Worm (Caenorhabditis elegans) whole organism, young adult: ENCODE measurements around the gene let-418.

Experiments used
- F23B12.7 ChIP-seq: sonication (generic microtip); optimal IDR thresholded peaks from 2 replicates; lab custom pipeline; 2017; ENCODE audit warnings: missing genetic modification characterization, mild to moderate bottlenecking, missing compliant biosample characterization, antibody characterized with exemption, moderate library complexity; ENCODE audit not compliant: insufficient read depth
- T07F8.4 ChIP-seq: sonication (generic microtip); optimal IDR thresholded peaks from 2 replicates; lab custom pipeline; 2016; ENCODE audit warnings: mild to moderate bottlenecking, missing genetic modification characterization, moderate library complexity, missing compliant biosample characterization
- Y95B8A.8 ChIP-seq: fragments of 200-800 bp; sonication (Bioruptor generic); IDR thresholded peaks from 2 replicates; pipeline ENCODE4 v1.3.6; 2022; ENCODE audit warnings: missing genetic modification reagents, missing genetic modification characterization, missing compliant biosample characterization
- aptf-3 ChIP-seq: fragments of 200-800 bp; sonication (Bioruptor generic); IDR thresholded peaks from 2 replicates; pipeline ENCODE4 v1.3.6; 2022; ENCODE audit warnings: missing genetic modification characterization, missing compliant biosample characterization
- ceh-79 ChIP-seq: sonication (generic microtip); optimal IDR thresholded peaks from 2 replicates; lab custom pipeline; 2017; ENCODE audit warnings: mild to moderate bottlenecking, missing genetic modification characterization, missing compliant biosample characterization
- ceh-91 ChIP-seq: fragments of 200-800 bp; sonication (Bioruptor generic); IDR thresholded peaks from 2 replicates; pipeline ENCODE4 v1.3.6; 2022; ENCODE audit warnings: missing genetic modification reagents, missing genetic modification characterization, missing compliant biosample characterization
- dpff-1 ChIP-seq: sonication (generic microtip); optimal IDR thresholded peaks from 2 replicates; lab custom pipeline; 2017; ENCODE audit warnings: mild to moderate bottlenecking, missing genetic modification characterization, missing compliant biosample characterization
- hlh-26 ChIP-seq: fragments of 200-800 bp; sonication (Bioruptor generic); conservative IDR thresholded peaks from 2 replicates; pipeline ENCODE4 v1.3.6; 2022; ENCODE audit warnings: missing genetic modification reagents, missing genetic modification characterization, missing compliant biosample characterization
- lir-1 ChIP-seq: fragments of 200-800 bp; sonication (Bioruptor generic); conservative IDR thresholded peaks from 2 replicates; pipeline ENCODE4 v1.3.6; 2022; ENCODE audit warnings: missing genetic modification reagents, missing genetic modification characterization, missing compliant biosample characterization
- mes-4 ChIP-seq: sonication (generic microtip); optimal IDR thresholded peaks from 2 replicates; lab custom pipeline; 2016; ENCODE audit warnings: missing genotype, missing genetic modification characterization, missing compliant biosample characterization
- mxl-1 ChIP-seq: sonication (generic microtip); optimal IDR thresholded peaks from 2 replicates; lab custom pipeline; 2016; ENCODE audit warnings: missing genetic modification characterization, missing compliant biosample characterization
- nfyb-1 ChIP-seq: fragments of 200-800 bp; sonication (Bioruptor generic); IDR thresholded peaks from 2 replicates; pipeline ENCODE4 v1.3.6; 2022; ENCODE audit warnings: missing genetic modification reagents, missing genetic modification characterization, missing compliant biosample characterization
- pha-4 ChIP-seq: fragments of 150-350 bp; sonication (generic microtip); optimal IDR thresholded peaks from 2 replicates; lab custom pipeline; 2014; ENCODE audit warnings: missing biosample characterization, missing genetic modification reagents, missing genetic modification characterization
- somi-1 ChIP-seq: fragments of 200-800 bp; sonication (Bioruptor generic); optimal IDR thresholded peaks from 2 replicates; lab custom pipeline; 2018; ENCODE audit warnings: mild to moderate bottlenecking, missing genetic modification characterization, missing compliant biosample characterization
- unc-62 ChIP-seq: fragments of 150-350 bp; optimal IDR thresholded peaks from 2 replicates; lab custom pipeline; 2014; ENCODE audit warnings: missing biosample characterization, missing genetic modification reagents, missing genetic modification characterization
- zim-3 ChIP-seq: sonication (generic microtip); optimal IDR thresholded peaks from 2 replicates; lab custom pipeline; 2017; ENCODE audit warnings: mild to moderate bottlenecking, missing genetic modification characterization, moderate library complexity, missing compliant biosample characterization
- ztf-26 ChIP-seq: sonication (generic microtip); optimal IDR thresholded peaks from 2 replicates; lab custom pipeline; 2017; ENCODE audit warnings: missing genetic modification characterization, missing compliant biosample characterization
- ztf-28 ChIP-seq: fragments of 200-800 bp; sonication (Bioruptor generic); IDR thresholded peaks from 2 replicates; pipeline ENCODE4 v1.3.6; 2022; ENCODE audit warnings: missing genetic modification reagents, missing genetic modification characterization, missing compliant biosample characterization

Gene let-418

DNA sequence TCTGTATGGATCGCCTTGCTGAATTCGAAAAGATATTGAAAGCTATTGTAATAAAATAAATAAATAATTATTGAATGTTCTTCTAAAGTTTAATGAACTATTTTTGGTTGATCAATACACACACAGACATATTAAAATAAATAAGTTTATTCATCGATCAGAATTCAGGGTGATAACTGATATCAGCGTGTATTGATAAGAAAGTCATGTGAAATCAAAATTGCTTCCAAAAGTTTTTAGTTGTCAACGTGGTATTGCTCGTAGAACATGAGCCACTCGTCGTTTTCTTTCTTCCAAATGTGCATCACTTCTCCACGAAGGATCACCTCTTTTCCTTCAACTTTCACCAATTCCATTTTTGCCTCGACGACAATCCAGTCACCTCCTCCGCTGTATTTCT, 55.8 kb downstream of the let-418 start:
- TF ChIP-seq F23B12.7 (no peak), mes-4 (tag; lab: Kevin White, UChicago) (no peak), nfyb-1 (GFP tag; lab: Robert Waterston, UW) (no peak), mxl-1 (tag; lab: Kevin White, UChicago) (no peak), zim-3 (tag; lab: Kevin White, UChicago) (no peak), ceh-91 (GFP tag; lab: Robert Waterston, UW) (no peak), ztf-28 (no peak), T07F8.4 (tag; lab: Kevin White, UChicago) (no peak), somi-1 (GFP tag; lab: Kevin White, UChicago) (no peak), pha-4 (tag; lab: Kevin White, UChicago) (no peak), hlh-26 (GFP tag; lab: Robert Waterston, UW) (no peak), ztf-26 (no peak), aptf-3 (GFP tag; lab: Robert Waterston, UW) (no peak), dpff-1 (tag; lab: Kevin White, UChicago) (no peak), Y95B8A.8 (GFP tag; lab: Robert Waterston, UW) (no peak), ceh-79 (tag; lab: Kevin White, UChicago) (no peak), lir-1 (GFP tag; lab: Robert Waterston, UW) (no peak), unc-62 (GFP tag; lab: Kevin White, UChicago) (no peak)
